Worm (Caenorhabditis elegans): Measurements from ENCODE around the gene F37A4.3.

DNA sequence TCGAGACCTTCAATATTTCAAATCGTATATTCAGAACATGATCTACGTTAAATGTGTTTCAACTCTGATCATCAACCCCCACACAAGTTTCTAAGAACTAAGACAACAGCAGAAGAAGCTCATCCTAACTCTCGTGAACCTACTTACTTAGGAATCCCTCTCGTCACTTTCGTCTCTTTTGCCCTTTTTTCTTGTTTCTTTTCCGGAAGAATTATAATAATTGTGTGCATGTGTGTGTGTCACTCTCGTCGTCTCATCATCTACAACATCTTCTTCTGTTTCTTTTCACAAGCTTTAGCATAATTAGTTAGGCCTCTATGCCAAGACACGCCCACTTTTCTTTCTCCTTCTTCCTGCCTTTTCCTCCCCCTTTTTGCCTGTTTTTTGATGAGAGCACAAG lies 27.9 kb upstream of the F37A4.3 start:
- no peak for TF ChIP-seq mab-9 (GFP tag; IDR thresholded peaks at IDR 0.05)
- peak; percentile 12 for TF ChIP-seq swsn-7 (tag; optimal IDR thresholded peaks at IDR 0.05)
- TF ChIP-seq C34B4.2 (tag; optimal IDR thresholded peaks at IDR 0.05) = no peak
- no peak for TF ChIP-seq ama-1 (optimal IDR thresholded peaks at IDR 0.05)
- TF ChIP-seq ztf-11 (tag; optimal IDR thresholded peaks at IDR 0.05) = no peak
- TF ChIP-seq ztf-4 (tag; optimal IDR thresholded peaks at IDR 0.05) = no peak
- no peak for TF ChIP-seq mdl-1 (tag; optimal IDR thresholded peaks at IDR 0.05)
- TF ChIP-seq sup-37 (GFP tag; optimal IDR thresholded peaks at IDR 0.05) = no peak

All from whole organism, L1 larva.